Fruit fly (Drosophila melanogaster): ENCODE results near the gene CG8833.

CG8833 gene

DNA sequence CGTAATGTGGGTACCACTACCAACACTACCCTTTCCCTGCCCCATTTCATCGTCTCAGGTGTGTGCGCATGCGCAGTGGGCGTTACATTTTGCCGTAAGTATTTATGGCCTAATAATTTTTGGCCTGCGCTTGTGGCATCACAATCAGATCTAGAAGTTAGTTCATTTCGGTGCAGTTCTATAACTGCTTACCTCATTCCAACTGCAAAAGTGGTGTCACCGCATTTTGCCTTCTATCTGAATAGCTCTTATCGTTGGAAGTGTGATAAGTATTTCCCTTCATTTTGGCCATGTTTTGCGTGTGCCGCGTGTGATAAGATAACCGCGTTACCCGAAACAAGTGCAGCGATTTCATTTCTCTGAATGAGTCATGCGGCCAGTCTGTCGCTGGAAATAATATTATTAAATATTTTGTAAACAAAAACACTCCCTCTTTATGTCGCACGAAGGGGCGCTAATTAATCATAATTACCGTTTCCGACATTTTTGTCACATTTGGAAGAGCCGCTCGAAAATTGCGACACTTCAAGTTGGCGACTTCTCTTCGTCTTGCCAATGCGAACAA, 23.8 kb upstream of the CG8833 start (continued):
- TF ChIP-seq Deaf1 (tag; optimal IDR thresholded peaks at IDR 0.05) (no peak), prd (optimal IDR thresholded peaks at IDR 0.05) (no peak), prd (GFP tag; IDR thresholded peaks at IDR 0.05) (no peak), CG15479 (GFP tag; optimal IDR thresholded peaks at IDR 0.05) (peak; percentile 38), da (GFP tag; optimal IDR thresholded peaks at IDR 0.05) (no peak), Oli (tag; optimal IDR thresholded peaks at IDR 0.05) (no peak), CG2199 (GFP tag; IDR thresholded peaks at IDR 0.05) (0 out of 3 replicates have a peak, but pooled peaks have one; percentile 65), Eip74EF (GFP tag; optimal IDR thresholded peaks at IDR 0.05) (no peak), vfl (GFP tag; optimal IDR thresholded peaks at IDR 0.05) (no peak), CG16863 (GFP tag; optimal IDR thresholded peaks at IDR 0.05) (no peak), chinmo (GFP tag; IDR thresholded peaks at IDR 0.05; ENCODE audit: partially characterized antibody) (0 out of 4 replicates have a peak, but pooled peaks have one; percentile 66), ewg (GFP tag; optimal IDR thresholded peaks at IDR 0.05) (no peak), CG8290 (GFP tag; optimal IDR thresholded peaks at IDR 0.05) (no peak), CG8290 (tag; optimal IDR thresholded peaks at IDR 0.05) (peak in 1 of 2 experiments; percentile 20), onecut (GFP tag; IDR thresholded peaks at IDR 0.05) (no peak), grn (GFP tag; optimal IDR thresholded peaks at IDR 0.05) (peak; percentile 17), Nf-YC (tag; optimal IDR thresholded peaks at IDR 0.05) (no peak), eyg (GFP tag; optimal IDR thresholded peaks at IDR 0.05) (no peak), sug (tag; optimal IDR thresholded peaks at IDR 0.05) (peak; percentile 21), HLH54F (GFP tag; optimal IDR thresholded peaks at IDR 0.05) (no peak)

DNA sequence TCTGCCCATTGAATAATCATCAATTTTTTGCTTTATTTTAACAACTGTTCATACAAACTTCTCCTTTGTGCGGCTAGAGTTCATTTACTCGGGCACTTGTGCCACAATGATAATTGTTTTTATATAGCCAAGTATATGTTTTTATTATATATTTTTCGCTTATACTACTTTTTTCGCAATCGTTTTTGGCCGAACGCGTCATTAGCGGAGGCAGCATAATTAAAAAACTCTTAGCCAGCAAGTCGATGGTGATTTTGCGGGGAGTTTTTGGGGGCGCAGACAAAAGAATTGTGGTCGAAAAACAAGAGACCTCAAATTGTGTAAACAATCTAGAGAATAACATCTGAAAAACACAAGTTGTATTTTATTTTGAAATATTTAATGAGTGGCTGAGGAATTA, 22.8 kb upstream of the CG8833 start:
- TF ChIP-seq tin (GFP tag; optimal IDR thresholded peaks at IDR 0.05) (no peak), CG30431 (GFP tag; optimal IDR thresholded peaks at IDR 0.05) (no peak), CG15269 (tag; optimal IDR thresholded peaks at IDR 0.05) (no peak), HHEX (GFP tag; optimal IDR thresholded peaks at IDR 0.05) (no peak), sug (tag; optimal IDR thresholded peaks at IDR 0.05) (no peak), CG10267 (tag; optimal IDR thresholded peaks at IDR 0.05) (no peak)

DNA sequence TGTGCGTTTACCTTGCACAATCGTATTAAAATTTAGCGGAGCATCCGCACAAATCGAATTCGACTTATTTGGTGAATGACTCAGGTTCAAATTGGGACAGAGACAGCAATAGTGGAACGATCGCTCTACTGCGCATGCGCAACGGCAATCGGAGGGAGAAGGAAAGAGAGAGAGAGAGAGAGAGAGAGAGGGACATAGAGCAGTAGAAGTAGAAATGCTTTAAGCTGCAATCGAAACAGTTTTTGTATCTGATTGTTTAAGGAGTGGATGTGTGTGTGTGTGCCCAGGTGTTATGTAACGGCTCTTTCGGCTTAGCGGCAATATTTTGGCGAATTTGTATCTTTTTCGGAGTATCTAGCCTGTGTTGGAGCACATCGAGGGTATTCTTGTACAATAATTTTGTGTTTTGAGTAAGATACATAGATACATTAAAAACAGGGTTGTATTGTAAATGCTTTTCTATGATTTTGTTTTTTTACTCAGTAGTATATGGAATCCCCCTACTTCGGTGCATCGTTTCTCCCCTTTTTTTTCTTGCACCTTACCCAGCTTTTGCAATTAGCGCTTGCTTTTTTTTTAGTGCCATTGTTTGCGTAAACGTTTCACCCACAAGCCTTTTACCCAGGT, 20.8 kb upstream of the CG8833 start:
- TF ChIP-seq NFAT (GFP tag; IDR thresholded peaks at IDR 0.05) (no peak), Rfx (GFP tag; IDR thresholded peaks at IDR 0.05) (0 out of 2 replicates have a peak, but pooled peaks have one; percentile 7), CG2199 (GFP tag; IDR thresholded peaks at IDR 0.05) (peak; percentile 84; the same call in 2 of the 3 replicates), pum (GFP tag; optimal IDR thresholded peaks at IDR 0.05) (no peak), sens (GFP tag) (no peak), row (GFP tag; IDR thresholded peaks at IDR 0.05) (peak; percentile 32; the same call in 1 of the 3 replicates), zfh1 (GFP tag; IDR thresholded peaks at IDR 0.05) (0 out of 3 replicates have a peak, but pooled peaks have one; percentile 3), ase (GFP tag; IDR thresholded peaks at IDR 0.05) (no peak), pros (GFP tag; optimal IDR thresholded peaks at IDR 0.05) (no peak), E2f2 (GFP tag; IDR thresholded peaks at IDR 0.05) (peak; percentile 26; the same call in 1 of the 2 replicates), CG11504 (tag; optimal IDR thresholded peaks at IDR 0.05) (peak; percentile 31), stc (GFP tag; IDR thresholded peaks at IDR 0.05) (peak; percentile 56; the same call in 1 of the 2 replicates), CG1832 (GFP tag; optimal IDR thresholded peaks at IDR 0.05) (peak; percentile 90), CG7839 (tag; optimal IDR thresholded peaks at IDR 0.05) (peak; percentile 3), Ravus (GFP tag; IDR thresholded peaks at IDR 0.05) (no peak), lola (GFP tag; optimal IDR thresholded peaks at IDR 0.05) (no peak), Deaf1 (tag; optimal IDR thresholded peaks at IDR 0.05) (no peak), CG17568 (GFP tag; optimal IDR thresholded peaks at IDR 0.05) (no peak), cg (GFP tag; optimal IDR thresholded peaks at IDR 0.05) (peak; percentile 47), inv (GFP tag; IDR thresholded peaks at IDR 0.05; ENCODE audit: partially characterized antibody) (no peak), Eip74EF (GFP tag; optimal IDR thresholded peaks at IDR 0.05) (no peak), CG1024 (GFP tag; IDR thresholded peaks at IDR 0.05) (no peak), CG32532 (GFP tag; IDR thresholded peaks at IDR 0.05) (no peak), Sox102F (GFP tag; optimal IDR thresholded peaks at IDR 0.05) (peak; percentile 43), crc (GFP tag; optimal IDR thresholded peaks at IDR 0.05) (no peak)

All from whole organism, embryonic.